Worm (Caenorhabditis elegans): ENCODE measurements around the gene tofu-2.

ce11 chrV:7053100-7053499 is 2.1 kb upstream of the tofu-2 start, which contains the start of gene txt-17:
- TF ChIP-seq ama-1 (optimal IDR thresholded peaks at IDR 0.05) (no peak), nhr-12 (tag; optimal IDR thresholded peaks at IDR 0.05) (no peak), lin-35 (GFP tag; optimal IDR thresholded peaks at IDR 0.05) (no peak), nhr-237 (tag; optimal IDR thresholded peaks at IDR 0.05) (no peak), nhr-28 (tag; optimal IDR thresholded peaks at IDR 0.05) (no peak), swsn-7 (tag; optimal IDR thresholded peaks at IDR 0.05) (no peak)

Data from whole organism, L1 larva.